Worm (Caenorhabditis elegans) whole organism, L4 larva: ENCODE results near the gene flp-16.

Experiments used
- R02D3.7 ChIP-seq: fragments of 150-350 bp; sonication (generic microtip); optimal IDR thresholded peaks from 3 replicates; lab custom pipeline; 2014; ENCODE audit warnings: missing biosample characterization, missing genetic modification characterization
- Y48G9A.11 ChIP-seq: fragments of 200-800 bp; sonication (Bioruptor generic); IDR thresholded peaks from 2 replicates; pipeline ENCODE4 v1.3.6; 2022; ENCODE audit warnings: missing genetic modification reagents, missing genetic modification characterization, missing compliant biosample characterization
- ZK546.5 ChIP-seq, 2 experiments: sonication (generic microtip); optimal IDR thresholded peaks; 2 replicates each; lab custom pipeline; 2017; ENCODE audit warnings: missing biosample characterization in 2 of 2, missing genetic modification characterization in 2 of 2
- aly-2 ChIP-seq: sonication (generic microtip); optimal IDR thresholded peaks from 2 replicates; lab custom pipeline; 2018; ENCODE audit warnings: missing biosample characterization, missing genetic modification characterization
- ama-1 ChIP-seq: fragments of 150-350 bp; optimal IDR thresholded peaks from 2 replicates; lab custom pipeline; 2014; ENCODE audit warnings: inconsistent platforms, mixed read lengths
- ceh-20 ChIP-seq: fragments of 200-800 bp; sonication (Bioruptor generic); IDR thresholded peaks from 2 replicates; pipeline ENCODE4 v1.3.6; 2022; ENCODE audit warnings: missing genetic modification reagents, missing genetic modification characterization, missing compliant biosample characterization
- ceh-82 ChIP-seq: sonication (generic microtip); optimal IDR thresholded peaks from 2 replicates; lab custom pipeline; 2017; ENCODE audit warnings: missing biosample characterization, missing genetic modification characterization
- dve-1 ChIP-seq: sonication (generic microtip); optimal IDR thresholded peaks from 2 replicates; lab custom pipeline; 2017; ENCODE audit warnings: antibody characterized with exemption, mild to moderate bottlenecking, missing genetic modification characterization, missing compliant biosample characterization; ENCODE audit not compliant: insufficient read depth
- egl-27 ChIP-seq: sonication (generic microtip); optimal IDR thresholded peaks from 3 replicates; lab custom pipeline; 2017; ENCODE audit warnings: missing biosample characterization, missing genetic modification reagents, missing genetic modification characterization
- fkh-10 ChIP-seq: fragments of 150-350 bp; optimal IDR thresholded peaks from 2 replicates; lab custom pipeline; 2014; ENCODE audit warnings: missing biosample characterization, missing genetic modification reagents, missing genetic modification characterization
- gei-8 ChIP-seq: fragments of 200-800 bp; sonication (Bioruptor generic); optimal IDR thresholded peaks from 2 replicates; lab custom pipeline; 2018; ENCODE audit warnings: mild to moderate bottlenecking, missing genetic modification characterization, missing compliant biosample characterization
- jun-1 ChIP-seq: fragments of 150-350 bp; optimal IDR thresholded peaks from 2 replicates; lab custom pipeline; 2014; ENCODE audit warnings: missing biosample characterization, missing genetic modification reagents, missing genetic modification characterization
- madf-5 ChIP-seq, 2 experiments: fragments of 200-800 bp; sonication (Bioruptor generic); IDR thresholded peaks; 2 replicates each; pipeline ENCODE4 v1.3.6; 2022; ENCODE audit warnings: missing compliant biosample characterization in 2 of 2, missing genetic modification characterization in 2 of 2

ce11 chrII:13219373-13219772 lies 15.7 kb upstream of the flp-16 start:
- TF ChIP-seq Y48G9A.11 (GFP tag; lab: Robert Waterston, UW) (no peak), jun-1 (tag; lab: Kevin White, UChicago) (no peak), R02D3.7 (tag; lab: Kevin White, UChicago) (no peak), ama-1 (lab: Kevin White, UChicago) (no peak), ceh-20 (GFP tag; lab: Robert Waterston, UW) (no peak), gei-8 (GFP tag; lab: Kevin White, UChicago) (no peak), egl-27 (tag; lab: Kevin White, UChicago) (no peak), dve-1 (no peak), ceh-82 (tag; lab: Kevin White, UChicago) (no peak), fkh-10 (GFP tag; lab: Kevin White, UChicago) (no peak), madf-5 (GFP tag; IDR thresholded peaks at IDR 0.05; lab: Robert Waterston, UW) (no peak), aly-2 (tag; lab: Kevin White, UChicago) (no peak), ZK546.5 (tag; optimal IDR thresholded peaks at IDR 0.05; lab: Kevin White, UChicago) (no peak)
